Fruit fly (Drosophila melanogaster): ENCODE measurements around the gene up.

up gene

dm6 chrX:13624334-13625079, 22.1 kb upstream of the up start, which contains the start of the genes CG2691 and NFAT (continued):
- TF ChIP-seq CG16813 (GFP tag; IDR thresholded peaks at IDR 0.05; ENCODE audit: partially characterized antibody) (peak; percentile 64), Six4 (GFP tag; optimal IDR thresholded peaks at IDR 0.05) (no peak), emc (GFP tag; optimal IDR thresholded peaks at IDR 0.05) (no peak), row (GFP tag; IDR thresholded peaks at IDR 0.05) (peak; percentile 14; the same call in 1 of the 3 replicates), Lhr (GFP tag; optimal IDR thresholded peaks at IDR 0.05) (peak; percentile 49), pho (GFP tag; optimal IDR thresholded peaks at IDR 0.05) (no peak), CG15601 (tag; optimal IDR thresholded peaks at IDR 0.05) (no peak), Neu2 (GFP tag; optimal IDR thresholded peaks at IDR 0.05; ENCODE audit: borderline replicate concordance) (no peak), sug (tag; optimal IDR thresholded peaks at IDR 0.05) (no peak), D19A (tag; optimal IDR thresholded peaks at IDR 0.05) (no peak), Dip3 (GFP tag; optimal IDR thresholded peaks at IDR 0.05) (no peak), Stat92E (GFP tag; optimal IDR thresholded peaks at IDR 0.05) (no peak), CG16779 (GFP tag; IDR thresholded peaks at IDR 0.05) (no peak), CG14667 (GFP tag; IDR thresholded peaks at IDR 0.05) (no peak), Bdp1 (GFP tag; optimal IDR thresholded peaks at IDR 0.05) (no peak), Fer2 (tag; optimal IDR thresholded peaks at IDR 0.05) (no peak), CG17361 (GFP tag; IDR thresholded peaks at IDR 0.05) (0 out of 3 replicates have a peak, but pooled peaks have one; percentile 22), CG13775 (GFP tag; optimal IDR thresholded peaks at IDR 0.05) (no peak), CG6854 (GFP tag; optimal IDR thresholded peaks at IDR 0.05) (peak; percentile 40), CG2116 (GFP tag; optimal IDR thresholded peaks at IDR 0.05) (peak; percentile 82), Tbp (GFP tag; optimal IDR thresholded peaks at IDR 0.05) (no peak), trh (GFP tag; optimal IDR thresholded peaks at IDR 0.05) (no peak), abd-A (tag; optimal IDR thresholded peaks at IDR 0.05) (no peak)

- TF ChIP-seq onecut (GFP tag; IDR thresholded peaks at IDR 0.05) (peak; percentile 60), CG6813 (GFP tag; optimal IDR thresholded peaks at IDR 0.05) (no peak), CG31224 (GFP tag; IDR thresholded peaks at IDR 0.05) (peak; percentile 65), fd64A (GFP tag; optimal IDR thresholded peaks at IDR 0.05) (no peak), grau (tag; optimal IDR thresholded peaks at IDR 0.05) (peak; percentile 83), jumu (GFP tag; optimal IDR thresholded peaks at IDR 0.05) (peak; percentile 43), Fer1 (GFP tag; optimal IDR thresholded peaks at IDR 0.05) (peak; percentile 70), D (optimal IDR thresholded peaks at IDR 0.05) (no peak), D (GFP tag; optimal IDR thresholded peaks at IDR 0.05) (peak; percentile 3), CG12155 (GFP tag; optimal IDR thresholded peaks at IDR 0.05) (peak; percentile 74), bowl (GFP tag; IDR thresholded peaks at IDR 0.05) (no peak), CG8290 (GFP tag; optimal IDR thresholded peaks at IDR 0.05) (peak; percentile 5), CG8290 (tag; optimal IDR thresholded peaks at IDR 0.05) (no peak), gfzf (GFP tag; optimal IDR thresholded peaks at IDR 0.05) (peak; percentile 89), ato (GFP tag; IDR thresholded peaks at IDR 0.05; ENCODE audit: partially characterized antibody) (no peak), HHEX (GFP tag; optimal IDR thresholded peaks at IDR 0.05) (peak; percentile 60), Pdp1 (GFP tag; optimal IDR thresholded peaks at IDR 0.05) (peak; percentile 76 to 83), Nf-YA (GFP tag; IDR thresholded peaks at IDR 0.05) (0 out of 2 replicates have a peak, but pooled peaks have one; percentile 26), chm (GFP tag; IDR thresholded peaks at IDR 0.05) (peak; percentile 31; the same call in 1 of the 2 replicates), prd (optimal IDR thresholded peaks at IDR 0.05) (no peak), prd (GFP tag; IDR thresholded peaks at IDR 0.05) (peak; percentile 71), repo (GFP tag; optimal IDR thresholded peaks at IDR 0.05) (no peak), CG16863 (GFP tag; optimal IDR thresholded peaks at IDR 0.05) (peak; percentile 48), CG7963 (GFP tag; IDR thresholded peaks at IDR 0.05; ENCODE audit: partially characterized antibody) (no peak), CG43689 (GFP tag; IDR thresholded peaks at IDR 0.05) (no peak), croc (GFP tag; conservative IDR thresholded peaks at IDR 0.05) (no peak), seq (GFP tag; IDR thresholded peaks at IDR 0.05) (peak; percentile 50; the same call in 1 of the 2 replicates)
Measured at dm6 chrX:13616417-13617050, 14.2 kb upstream of the up start, which contains the start of the genes tth and Tango2. tth (minus strand) TSS chrX:13616586. Tango2 (plus strand) TSS chrX:13616989.
